Fruit fly (Drosophila melanogaster) whole organism, prepupa: ENCODE data around the gene CG13252.

Experiments used
- Blimp-1 ChIP-seq: fragments of 200-800 bp; sonication (Bioruptor generic); optimal IDR thresholded peaks from 3 replicates; lab custom pipeline; 2017; ENCODE audit warnings: missing biosample characterization, missing genetic modification characterization, mild to moderate bottlenecking, moderate library complexity, missing genetic modification reagents
- CG10631 ChIP-seq: fragments of 200-800 bp; sonication (Bioruptor generic); optimal IDR thresholded peaks from 2 replicates; lab custom pipeline; 2016; ENCODE audit warnings: missing biosample characterization, missing genetic modification characterization
- CG10669 ChIP-seq: fragments of 200-800 bp; sonication (Bioruptor generic); optimal IDR thresholded peaks from 3 replicates; lab custom pipeline; 2018; ENCODE audit warnings: missing biosample characterization, mild to moderate bottlenecking, missing genetic modification characterization, moderate library complexity
- CG11762 ChIP-seq: fragments of 200-800 bp; sonication (Bioruptor generic); optimal IDR thresholded peaks from 3 replicates; lab custom pipeline; 2016; ENCODE audit warnings: missing biosample characterization, missing genetic modification characterization; ENCODE audit not compliant: insufficient read depth
- CG11902 ChIP-seq: fragments of 200-800 bp; sonication (Bioruptor generic); optimal IDR thresholded peaks from 3 replicates; lab custom pipeline; 2016; ENCODE audit warnings: missing biosample characterization, missing genetic modification characterization
- CG15336 ChIP-seq: fragments of 200-800 bp; sonication (Bioruptor generic); IDR thresholded peaks from 2 replicates; pipeline ENCODE4 v1.3.6; 2022; ENCODE audit warnings: missing biosample characterization, missing genetic modification characterization
- CG1621 ChIP-seq: fragments of 200-800 bp; sonication (Bioruptor generic); optimal IDR thresholded peaks from 3 replicates; lab custom pipeline; 2018; ENCODE audit warnings: missing biosample characterization, mild to moderate bottlenecking, missing genetic modification characterization
- CG16779 ChIP-seq: fragments of 200-800 bp; sonication (Bioruptor generic); optimal IDR thresholded peaks from 3 replicates; lab custom pipeline; 2017; ENCODE audit warnings: missing biosample characterization, mild to moderate bottlenecking, missing genetic modification characterization
- CG3032 ChIP-seq: fragments of 200-800 bp; optimal IDR thresholded peaks from 2 replicates; lab custom pipeline; 2019; ENCODE audit warnings: missing biosample characterization, mild to moderate bottlenecking, missing genetic modification characterization, moderate library complexity
- CG31627 ChIP-seq: fragments of 200-800 bp; sonication (Bioruptor generic); optimal IDR thresholded peaks from 3 replicates; lab custom pipeline; 2016; ENCODE audit warnings: missing biosample characterization, missing genetic modification characterization
- CG34406 ChIP-seq: fragments of 200-800 bp; sonication (Bioruptor generic); optimal IDR thresholded peaks from 3 replicates; lab custom pipeline; 2016; ENCODE audit warnings: missing biosample characterization, missing genetic modification characterization
- CG3919 ChIP-seq: fragments of 200-800 bp; sonication (Bioruptor generic); optimal IDR thresholded peaks from 3 replicates; lab custom pipeline; 2016; ENCODE audit warnings: missing biosample characterization, missing genetic modification characterization
- CG4318 ChIP-seq: fragments of 200-800 bp; sonication (Bioruptor generic); optimal IDR thresholded peaks from 3 replicates; lab custom pipeline; 2017; ENCODE audit warnings: missing biosample characterization, mild to moderate bottlenecking, missing genetic modification characterization
- CG6163 ChIP-seq: fragments of 200-800 bp; sonication (Bioruptor generic); IDR thresholded peaks from 3 replicates; pipeline ENCODE4 v1.3.6; 2022; ENCODE audit warnings: missing biosample characterization, missing genetic modification characterization
- CG6276 ChIP-seq: fragments of 200-800 bp; sonication (Bioruptor generic); optimal IDR thresholded peaks from 2 replicates; lab custom pipeline; 2017; ENCODE audit warnings: missing biosample characterization, mild to moderate bottlenecking, missing genetic modification characterization
- CG6854 ChIP-seq: fragments of 200-800 bp; sonication (Bioruptor generic); optimal IDR thresholded peaks from 2 replicates; lab custom pipeline; 2017; ENCODE audit warnings: missing biosample characterization, mild to moderate bottlenecking, missing genetic modification characterization
- CG8119 ChIP-seq: fragments of 200-800 bp; sonication (Bioruptor generic); IDR thresholded peaks from 3 replicates; pipeline ENCODE4 v1.3.6; 2022; ENCODE audit warnings: missing biosample characterization, missing genetic modification characterization
- CG8632 ChIP-seq: fragments of 200-800 bp; sonication (Bioruptor generic); optimal IDR thresholded peaks from 3 replicates; lab custom pipeline; 2016; ENCODE audit warnings: missing biosample characterization, missing genetic modification characterization
- Eip75B ChIP-seq: fragments of 200-800 bp; sonication (Bioruptor generic); optimal IDR thresholded peaks from 3 replicates; lab custom pipeline; 2016; ENCODE audit warnings: missing biosample characterization, missing genetic modification characterization
- Eip78C ChIP-seq: fragments of 200-800 bp; sonication (Bioruptor generic); peaks from one replicate; lab custom pipeline; 2016; ENCODE audit warnings: missing biosample characterization, missing genetic modification characterization
- Eip93F ChIP-seq: fragments of 200-800 bp; sonication (Bioruptor generic); optimal IDR thresholded peaks from 2 replicates; lab custom pipeline; 2016; ENCODE audit warnings: missing biosample characterization, mild to moderate bottlenecking, missing genetic modification characterization
- Ets21C ChIP-seq: fragments of 200-800 bp; sonication (Bioruptor generic); optimal IDR thresholded peaks from 3 replicates; lab custom pipeline; 2016; ENCODE audit warnings: missing biosample characterization, missing genetic modification characterization
- Ets96B ChIP-seq: fragments of 200-800 bp; optimal IDR thresholded peaks from 2 replicates; lab custom pipeline; 2019; ENCODE audit warnings: missing biosample characterization, mild to moderate bottlenecking, missing genetic modification characterization, moderate library complexity
- Gug ChIP-seq: fragments of 200-800 bp; sonication (Bioruptor generic); IDR thresholded peaks from 2 replicates; pipeline ENCODE4 v1.3.6; 2022; ENCODE audit warnings: missing biosample characterization, missing genetic modification characterization
- Hr4 ChIP-seq: fragments of 200-800 bp; sonication (Bioruptor generic); optimal IDR thresholded peaks from 3 replicates; lab custom pipeline; 2016; ENCODE audit warnings: missing biosample characterization, missing genetic modification characterization
- Lpt ChIP-seq: fragments of 200-800 bp; sonication (Bioruptor generic); optimal IDR thresholded peaks from 3 replicates; lab custom pipeline; 2016; ENCODE audit warnings: missing biosample characterization, missing genetic modification characterization
- OdsH ChIP-seq: fragments of 200-800 bp; sonication (Bioruptor generic); optimal IDR thresholded peaks from 3 replicates; lab custom pipeline; 2016; ENCODE audit warnings: missing biosample characterization, missing genetic modification characterization
- Sox14 ChIP-seq: fragments of 200-800 bp; sonication (Bioruptor generic); optimal IDR thresholded peaks from 3 replicates; lab custom pipeline; 2016; ENCODE audit warnings: missing biosample characterization, missing genetic modification characterization
- dac ChIP-seq: fragments of 200-800 bp; sonication (Bioruptor generic); optimal IDR thresholded peaks from 2 replicates; lab custom pipeline; 2017; ENCODE audit warnings: missing biosample characterization, mild to moderate bottlenecking, missing genetic modification characterization
- fkh ChIP-seq: fragments of 200-800 bp; sonication (Bioruptor generic); optimal IDR thresholded peaks from 3 replicates; lab custom pipeline; 2017; ENCODE audit warnings: missing biosample characterization, mild to moderate bottlenecking, missing genetic modification characterization, moderate library complexity
- net ChIP-seq: fragments of 200-800 bp; sonication (Bioruptor generic); optimal IDR thresholded peaks from 3 replicates; lab custom pipeline; 2016; ENCODE audit warnings: missing biosample characterization, missing genetic modification characterization
- spab ChIP-seq: fragments of 200-800 bp; sonication (Bioruptor generic); optimal IDR thresholded peaks from 2 replicates; lab custom pipeline; 2017; ENCODE audit warnings: missing biosample characterization, mild to moderate bottlenecking, missing genetic modification characterization, missing genetic modification reagents
- svp ChIP-seq: fragments of 200-800 bp; sonication (Bioruptor generic); peaks from one replicate; lab custom pipeline; 2016; ENCODE audit warnings: missing biosample characterization, missing genetic modification characterization

CG13252 gene

DNA sequence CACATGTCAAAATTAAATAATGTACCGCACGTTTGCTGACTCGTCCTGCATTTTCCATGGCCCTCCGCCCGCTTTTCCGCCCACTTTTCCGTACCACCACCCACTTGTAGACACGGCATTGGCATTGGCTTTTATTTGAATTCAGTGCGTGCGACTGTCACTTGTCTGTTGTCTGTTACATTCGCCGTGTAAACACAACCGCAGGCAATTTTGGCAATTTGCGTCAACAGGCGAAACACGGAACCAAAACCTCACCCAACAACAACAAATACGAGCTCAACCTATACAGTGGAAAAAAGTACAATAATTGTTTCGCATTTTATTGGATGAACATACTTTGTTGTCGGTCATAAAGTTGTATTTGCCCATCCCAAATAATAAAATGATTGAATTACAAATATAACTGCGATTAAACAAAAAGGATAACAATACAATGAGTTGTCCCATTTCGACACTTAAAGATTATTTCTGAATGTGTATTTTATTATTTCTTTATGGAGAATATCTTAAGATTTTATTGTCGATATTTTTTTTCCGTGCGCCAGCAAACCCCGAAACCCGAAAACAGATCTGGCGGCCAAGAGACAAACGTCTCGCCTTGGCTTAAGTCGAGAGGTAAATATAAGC, 17.0 kb downstream of the CG13252 start (continued):
- TF ChIP-seq CG1621, result no peak
- peak; percentile 90 for TF ChIP-seq Eip78C (GFP tag; lab: Kevin White, UChicago)
- TF ChIP-seq CG16779 (tag; lab: Kevin White, UChicago), result no peak
- TF ChIP-seq CG6276 (GFP tag; lab: Kevin White, UChicago), result peak; percentile 13
- TF ChIP-seq CG11902 (GFP tag; lab: Kevin White, UChicago), result no peak
- no peak for TF ChIP-seq fkh (GFP tag; lab: Kevin White, UChicago)
- peak; percentile 22 for TF ChIP-seq CG34406
- no peak for TF ChIP-seq CG6854 (GFP tag; lab: Kevin White, UChicago)
- peak; percentile 13 for TF ChIP-seq CG10631 (GFP tag; lab: Kevin White, UChicago)
- TF ChIP-seq Ets21C, result peak; percentile 10
- TF ChIP-seq Hr4 (GFP tag; lab: Kevin White, UChicago), result peak; percentile 38
- peak; percentile 44; the same call in 1 of the 3 replicates for TF ChIP-seq CG8119
- TF ChIP-seq Blimp-1 (GFP tag; lab: Kevin White, UChicago), result peak; percentile 16
- TF ChIP-seq Lpt (GFP tag; lab: Kevin White, UChicago), result no peak
- peak; percentile 2 for TF ChIP-seq Sox14 (GFP tag; lab: Kevin White, UChicago)
- peak; percentile 48 for TF ChIP-seq svp (GFP tag; lab: Kevin White, UChicago)
- TF ChIP-seq CG3919 (GFP tag; lab: Kevin White, UChicago), result peak; percentile 28
- TF ChIP-seq CG10669, result peak; percentile 3
- no peak for TF ChIP-seq Gug (GFP tag; lab: Robert Waterston, UW)
- TF ChIP-seq CG11762 (GFP tag; lab: Kevin White, UChicago), result peak; percentile 24
- no peak for TF ChIP-seq spab
- TF ChIP-seq OdsH (GFP tag; lab: Kevin White, UChicago), result peak; percentile 3
- TF ChIP-seq, all 60 proteins: peak for 30

DNA sequence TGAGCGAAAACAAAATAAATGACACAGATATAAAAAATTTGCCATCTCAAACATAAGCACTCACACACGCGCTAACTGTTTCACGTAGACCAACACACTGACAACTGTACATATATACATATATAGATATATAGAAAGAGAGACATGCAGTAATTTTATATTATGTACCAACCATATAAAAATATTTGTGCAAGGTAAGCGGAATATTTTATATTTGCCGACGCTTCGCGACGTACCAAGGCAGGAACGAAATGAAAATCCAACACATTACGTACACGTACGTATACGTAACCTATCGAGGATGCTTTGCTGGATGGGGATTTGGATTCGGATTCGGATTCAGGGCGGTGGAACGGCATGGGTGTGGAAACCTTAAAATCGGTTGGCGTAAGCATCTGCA, 18.2 kb downstream of the CG13252 start:
- peak; percentile 58 for TF ChIP-seq Eip78C (GFP tag; lab: Kevin White, UChicago)
- TF ChIP-seq dac (GFP tag; lab: Kevin White, UChicago), result no peak

DNA sequence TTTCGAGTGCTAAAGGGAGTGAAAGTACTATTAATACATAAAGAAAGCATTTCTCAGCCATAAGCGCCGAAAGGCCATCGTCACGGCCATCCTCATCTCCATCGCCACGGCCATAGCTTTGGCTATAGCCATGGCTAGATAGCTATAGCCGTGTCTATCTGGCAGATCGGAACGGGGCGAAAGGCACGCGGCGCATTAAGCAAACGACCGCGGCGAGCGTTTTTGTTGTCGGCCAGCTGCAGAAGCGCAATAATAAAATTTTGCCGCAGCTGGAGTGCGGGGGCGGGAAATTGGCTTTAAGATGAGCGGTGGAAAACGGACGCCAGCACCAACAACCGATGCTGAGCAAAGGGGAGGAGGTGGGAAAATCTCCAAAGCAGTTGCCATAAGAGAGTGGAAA, 20.0 kb downstream of the CG13252 start:
- no peak for TF ChIP-seq CG6854 (GFP tag; lab: Kevin White, UChicago)
- no peak for TF ChIP-seq CG4318
- TF ChIP-seq CG3032 (tag; lab: Kevin White, UChicago), result no peak
- TF ChIP-seq CG31627 (GFP tag; lab: Kevin White, UChicago), result no peak
- TF ChIP-seq CG8632 (GFP tag; lab: Kevin White, UChicago), result no peak
- TF ChIP-seq CG8119, result no peak
- TF ChIP-seq OdsH (GFP tag; lab: Kevin White, UChicago), result no peak
- no peak for TF ChIP-seq net (GFP tag; lab: Kevin White, UChicago)

DNA sequence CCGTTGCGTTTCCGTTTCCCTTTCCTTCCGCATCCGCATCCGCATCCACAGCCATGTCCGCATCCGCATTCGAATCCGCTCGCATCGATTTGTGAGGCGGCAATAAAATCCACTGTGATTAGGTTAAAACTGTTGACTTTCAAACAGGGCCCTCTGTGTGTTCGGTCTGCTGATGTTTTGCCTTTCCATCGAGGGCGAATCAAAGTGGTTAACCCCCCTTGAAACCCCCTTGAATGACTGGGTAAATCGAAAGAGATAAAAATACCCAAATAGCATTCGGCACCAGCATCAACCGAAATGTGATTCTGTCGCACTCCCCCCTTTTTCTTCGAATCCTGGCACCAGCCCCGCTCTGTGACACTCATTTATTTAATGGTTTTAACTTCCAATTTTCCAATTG, 22.6 kb downstream of the CG13252 start:
- TF ChIP-seq CG10669, result no peak

DNA sequence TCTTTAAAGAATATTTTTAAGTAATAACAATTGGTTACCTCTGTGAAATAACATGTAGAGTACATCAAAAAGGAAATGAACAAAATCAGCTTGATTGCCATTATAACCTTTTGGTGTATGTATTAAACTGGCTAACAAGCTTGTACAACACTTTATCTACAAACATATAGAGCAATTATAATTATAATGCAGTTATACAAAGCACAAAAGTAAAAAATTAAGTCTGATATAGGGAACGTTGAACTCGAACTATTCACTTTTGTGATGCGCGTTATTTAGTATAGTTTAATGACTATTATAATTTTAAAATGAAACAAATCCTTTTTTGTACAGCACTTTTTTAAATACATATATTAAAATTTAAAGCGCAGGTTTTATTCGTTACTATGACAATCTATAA, 25.2 kb downstream of the CG13252 start, which contains the start of gene CG33912:
TSS of gene CG33912 (minus strand) at position 101 of the 400 bp plus-strand sequence.
- TF ChIP-seq CG6854 (GFP tag; lab: Kevin White, UChicago) (no peak), Eip75B (GFP tag; lab: Kevin White, UChicago) (no peak), CG3919 (GFP tag; lab: Kevin White, UChicago) (no peak), CG8632 (GFP tag; lab: Kevin White, UChicago) (no peak), CG34406 (no peak), CG15336 (GFP tag; lab: Robert Waterston, UW) (no peak), Ets96B (tag; lab: Kevin White, UChicago) (no peak), Eip93F (GFP tag; lab: Kevin White, UChicago) (no peak), CG16779 (tag; lab: Kevin White, UChicago) (no peak), CG6163 (GFP tag; lab: Robert Waterston, UW) (no peak)
